Worm (Caenorhabditis elegans) whole organism, young adult: ENCODE data around the gene F54H5.5.

Experiments used
- Y67H2A.10 ChIP-seq: fragments of 200-800 bp; sonication (Bioruptor generic); conservative IDR thresholded peaks from 2 replicates; pipeline ENCODE4 v1.3.6; 2022; ENCODE audit warnings: missing genetic modification reagents, missing genetic modification characterization, missing compliant biosample characterization
- athp-1 ChIP-seq: sonication (generic microtip); optimal IDR thresholded peaks from 2 replicates; lab custom pipeline; 2017; ENCODE audit warnings: mild to moderate bottlenecking, missing genetic modification characterization, missing compliant biosample characterization
- attf-6 ChIP-seq: fragments of 200-800 bp; sonication (Bioruptor generic); IDR thresholded peaks from 2 replicates; pipeline ENCODE4 v1.3.6; 2022; ENCODE audit warnings: missing genetic modification reagents, missing genetic modification characterization, missing compliant biosample characterization
- hsf-1 ChIP-seq: fragments of 200-800 bp; sonication (Bioruptor generic); IDR thresholded peaks from 2 replicates; pipeline ENCODE4 v1.3.6; 2022; ENCODE audit warnings: missing genetic modification reagents, missing genetic modification characterization, missing compliant biosample characterization
- pha-4 ChIP-seq: fragments of 150-350 bp; sonication (generic microtip); optimal IDR thresholded peaks from 2 replicates; lab custom pipeline; 2014; ENCODE audit warnings: missing biosample characterization, missing genetic modification reagents, missing genetic modification characterization

ce11 chrII:6642180-6642579 lies 15.1 kb upstream of the F54H5.5 start:
- TF ChIP-seq athp-1 (tag; lab: Kevin White, UChicago): no peak
- TF ChIP-seq Y67H2A.10: no peak
- TF ChIP-seq pha-4 (tag; lab: Kevin White, UChicago): no peak
- no peak for TF ChIP-seq hsf-1 (GFP tag; lab: Robert Waterston, UW)
- TF ChIP-seq attf-6: no peak
